Worm (Caenorhabditis elegans): ENCODE results near the gene W09D10.5.

The W09D10.5 gene

ce11 chrIII:10736322-10736985 is 25.1 kb upstream of the W09D10.5 start:
- peak; percentile 8 for TF ChIP-seq ama-1 (optimal IDR thresholded peaks at IDR 0.05)
- no peak for TF ChIP-seq tbx-2 (tag; optimal IDR thresholded peaks at IDR 0.05)
- peak; percentile 23 for TF ChIP-seq hmg-11 (tag; optimal IDR thresholded peaks at IDR 0.05)
- TF ChIP-seq nhr-43 (tag; optimal IDR thresholded peaks at IDR 0.05; ENCODE audit: poor library complexity, severe bottlenecking), result peak; percentile 30
- no peak for TF ChIP-seq egl-5 (tag; optimal IDR thresholded peaks at IDR 0.05)
- TF ChIP-seq nhr-25 (tag; optimal IDR thresholded peaks at IDR 0.05), result peak; percentile 45
- TF ChIP-seq nfya-1 (tag; optimal IDR thresholded peaks at IDR 0.05; ENCODE audit: insufficient read depth), result no peak
- TF ChIP-seq nhr-11 (tag; optimal IDR thresholded peaks at IDR 0.05), result no peak
- TF ChIP-seq pqm-1 (tag; optimal IDR thresholded peaks at IDR 0.05), result no peak
- TF ChIP-seq nhr-76 (tag; optimal IDR thresholded peaks at IDR 0.05), result no peak
- no peak for TF ChIP-seq fkh-10 (GFP tag; optimal IDR thresholded peaks at IDR 0.05)
- TF ChIP-seq elt-1 (tag; optimal IDR thresholded peaks at IDR 0.05), result no peak
- TF ChIP-seq nhr-23 (tag; optimal IDR thresholded peaks at IDR 0.05), result peak; percentile 67
- TF ChIP-seq aly-2 (tag; optimal IDR thresholded peaks at IDR 0.05), result no peak
- TF ChIP-seq ceh-82 (tag; optimal IDR thresholded peaks at IDR 0.05), result no peak

- TF ChIP-seq pha-4 (tag; optimal IDR thresholded peaks at IDR 0.05) (peak; percentile 94), ztf-4 (tag; optimal IDR thresholded peaks at IDR 0.05) (no peak), nfya-1 (tag; optimal IDR thresholded peaks at IDR 0.05; ENCODE audit: insufficient read depth) (peak; percentile 89), nhr-237 (tag; optimal IDR thresholded peaks at IDR 0.05) (no peak)
Measured at ce11 chrIII:10734511-10735233, 23.3 kb upstream of the W09D10.5 start.

- no peak for TF ChIP-seq nhr-11 (tag; optimal IDR thresholded peaks at IDR 0.05)
- TF ChIP-seq nfya-1 (tag; optimal IDR thresholded peaks at IDR 0.05; ENCODE audit: insufficient read depth), result no peak
- TF ChIP-seq aly-2 (tag; optimal IDR thresholded peaks at IDR 0.05), result no peak
- no peak for TF ChIP-seq jun-1 (tag; optimal IDR thresholded peaks at IDR 0.05)
- TF ChIP-seq daf-12 (tag; optimal IDR thresholded peaks at IDR 0.05), result no peak
- no peak for TF ChIP-seq nhr-25 (tag; optimal IDR thresholded peaks at IDR 0.05)
- TF ChIP-seq lin-15B (tag; optimal IDR thresholded peaks at IDR 0.05), result no peak
- TF ChIP-seq nhr-76 (tag; optimal IDR thresholded peaks at IDR 0.05), result no peak
- no peak for TF ChIP-seq ztf-4 (tag; optimal IDR thresholded peaks at IDR 0.05)
- no peak for TF ChIP-seq nhr-43 (tag; optimal IDR thresholded peaks at IDR 0.05; ENCODE audit: poor library complexity, severe bottlenecking)
- TF ChIP-seq nhr-77 (tag; optimal IDR thresholded peaks at IDR 0.05), result no peak
- no peak for TF ChIP-seq nhr-237 (tag; optimal IDR thresholded peaks at IDR 0.05)
- TF ChIP-seq skn-1 (tag; optimal IDR thresholded peaks at IDR 0.05), result no peak
- TF ChIP-seq egl-5 (tag; optimal IDR thresholded peaks at IDR 0.05), result no peak
- no peak for TF ChIP-seq ceh-16 (tag; optimal IDR thresholded peaks at IDR 0.05)
- TF ChIP-seq ceh-82 (tag; optimal IDR thresholded peaks at IDR 0.05), result no peak
- TF ChIP-seq hmg-11 (tag; optimal IDR thresholded peaks at IDR 0.05), result no peak
Measured at ce11 chrIII:10733300-10733699, 22.0 kb upstream of the W09D10.5 start.

- TF ChIP-seq pha-4 (tag; optimal IDR thresholded peaks at IDR 0.05) (peak; percentile 21), ZK546.5 (tag; optimal IDR thresholded peaks at IDR 0.05) (no peak)
Measured at ce11 chrIII:10730510-10730909, 19.2 kb upstream of the W09D10.5 start, which contains the start of gene tat-3. tat-3 (minus strand) TSS chrIII:10730705.

- TF ChIP-seq lsy-12 (tag; optimal IDR thresholded peaks at IDR 0.05), result no peak
- no peak for TF ChIP-seq nhr-67 (tag; optimal IDR thresholded peaks at IDR 0.05)
- TF ChIP-seq lin-39 (tag; optimal IDR thresholded peaks at IDR 0.05), result no peak
- TF ChIP-seq nhr-76 (tag; optimal IDR thresholded peaks at IDR 0.05), result no peak
- no peak for TF ChIP-seq fkh-10 (GFP tag; optimal IDR thresholded peaks at IDR 0.05)
- TF ChIP-seq fos-1 (tag; optimal IDR thresholded peaks at IDR 0.05), result no peak
- TF ChIP-seq fkh-2 (tag; optimal IDR thresholded peaks at IDR 0.05), result no peak
- no peak for TF ChIP-seq ama-1 (optimal IDR thresholded peaks at IDR 0.05)
Measured at ce11 chrIII:10721056-10721455, 9.7 kb upstream of the W09D10.5 start.

- peak; percentile 29 for TF ChIP-seq egl-27 (tag; optimal IDR thresholded peaks at IDR 0.05)
- TF ChIP-seq nhr-11 (tag; optimal IDR thresholded peaks at IDR 0.05), result peak; percentile 6
- TF ChIP-seq nfya-1 (tag; optimal IDR thresholded peaks at IDR 0.05; ENCODE audit: insufficient read depth), result peak; percentile 97
- TF ChIP-seq nhr-76 (tag; optimal IDR thresholded peaks at IDR 0.05), result no peak
- TF ChIP-seq ztf-11 (tag; optimal IDR thresholded peaks at IDR 0.05), result no peak
- TF ChIP-seq skn-1 (tag; optimal IDR thresholded peaks at IDR 0.05), result peak; percentile 20
- TF ChIP-seq nhr-77 (tag; optimal IDR thresholded peaks at IDR 0.05), result no peak
- TF ChIP-seq lin-15B (tag; optimal IDR thresholded peaks at IDR 0.05), result peak; percentile 80
- no peak for TF ChIP-seq unc-39 (tag; optimal IDR thresholded peaks at IDR 0.05)
- no peak for TF ChIP-seq fos-1 (tag; optimal IDR thresholded peaks at IDR 0.05)
- no peak for TF ChIP-seq eor-1 (tag; optimal IDR thresholded peaks at IDR 0.05)
- no peak for TF ChIP-seq ceh-16 (tag; optimal IDR thresholded peaks at IDR 0.05)
- TF ChIP-seq nhr-237 (tag; optimal IDR thresholded peaks at IDR 0.05), result no peak
- peak; percentile 35 for TF ChIP-seq ama-1 (optimal IDR thresholded peaks at IDR 0.05)
- TF ChIP-seq nhr-67 (tag; optimal IDR thresholded peaks at IDR 0.05), result no peak
- TF ChIP-seq nhr-23 (tag; optimal IDR thresholded peaks at IDR 0.05), result peak; percentile 75
- no peak for TF ChIP-seq daf-12 (tag; optimal IDR thresholded peaks at IDR 0.05)
- no peak for TF ChIP-seq fkh-2 (tag; optimal IDR thresholded peaks at IDR 0.05)
- TF ChIP-seq nhr-28 (tag; optimal IDR thresholded peaks at IDR 0.05), result no peak
- TF ChIP-seq aly-2 (tag; optimal IDR thresholded peaks at IDR 0.05), result no peak
- no peak for TF ChIP-seq ceh-9 (tag; optimal IDR thresholded peaks at IDR 0.05)
- peak; percentile 33 for TF ChIP-seq tbx-2 (tag; optimal IDR thresholded peaks at IDR 0.05)
- TF ChIP-seq mml-1 (tag; optimal IDR thresholded peaks at IDR 0.05), result no peak
- TF ChIP-seq nhr-43 (tag; optimal IDR thresholded peaks at IDR 0.05; ENCODE audit: poor library complexity, severe bottlenecking), result peak; percentile 22
Measured at ce11 chrIII:10720170-10720569, 8.8 kb upstream of the W09D10.5 start.
